Worm (Caenorhabditis elegans) whole organism, L4 larva: ENCODE data around the gene T28C6.8.
A peak's percentile ranks its signal among the peaks of the same experiment; 100 is the strongest.

Experiments
- F26F4.8 ChIP-seq: fragments of 200-800 bp; sonication (Bioruptor generic); conservative IDR thresholded peaks from 2 replicates; pipeline ENCODE4 v1.3.6; 2022; ENCODE audit warnings: missing genetic modification characterization, missing compliant biosample characterization
- F49E8.2 ChIP-seq: sonication (generic microtip); optimal IDR thresholded peaks from 2 replicates; lab custom pipeline; 2016; ENCODE audit warnings: missing compliant biosample characterization, mild to moderate bottlenecking, missing genetic modification characterization, borderline replicate concordance
- T26A8.4 ChIP-seq: fragments of 200-800 bp; sonication (Bioruptor generic); IDR thresholded peaks from 2 replicates; pipeline ENCODE4 v1.3.6; 2022; ENCODE audit warnings: missing genetic modification characterization, missing compliant biosample characterization
- Y105C5A.15 ChIP-seq: fragments of 200-800 bp; sonication (Bioruptor generic); IDR thresholded peaks from 2 replicates; pipeline ENCODE4 v1.3.6; 2022; ENCODE audit warnings: missing genetic modification characterization, missing compliant biosample characterization
- Y48G9A.11 ChIP-seq: fragments of 200-800 bp; sonication (Bioruptor generic); IDR thresholded peaks from 2 replicates; pipeline ENCODE4 v1.3.6; 2022; ENCODE audit warnings: missing genetic modification reagents, missing genetic modification characterization, missing compliant biosample characterization
- ZK337.2 ChIP-seq: fragments of 200-800 bp; sonication (Bioruptor generic); IDR thresholded peaks from 2 replicates; pipeline ENCODE4 v1.3.6; 2022; ENCODE audit warnings: missing genetic modification reagents, missing genetic modification characterization, missing compliant biosample characterization
- ZK546.5 ChIP-seq, 2 experiments: sonication (generic microtip); optimal IDR thresholded peaks; 2 replicates each; lab custom pipeline; 2017; ENCODE audit warnings: missing biosample characterization in 2 of 2, missing genetic modification characterization in 2 of 2
- ama-1 ChIP-seq: fragments of 150-350 bp; optimal IDR thresholded peaks from 2 replicates; lab custom pipeline; 2014; ENCODE audit warnings: inconsistent platforms, mixed read lengths
- ceh-32 ChIP-seq: sonication (generic microtip); optimal IDR thresholded peaks from 2 replicates; lab custom pipeline; 2016; ENCODE audit warnings: mild to moderate bottlenecking, missing genetic modification characterization, missing compliant biosample characterization; ENCODE audit not compliant: poor library complexity
- daf-19 ChIP-seq: fragments of 200-800 bp; sonication (Bioruptor generic); conservative IDR thresholded peaks from 2 replicates; pipeline ENCODE4 v1.3.6; 2022; ENCODE audit warnings: missing genetic modification characterization, missing compliant biosample characterization
- dmd-8 ChIP-seq: fragments of 200-800 bp; sonication (Bioruptor generic); IDR thresholded peaks from 2 replicates; pipeline ENCODE4 v1.3.6; 2022; ENCODE audit warnings: missing genetic modification characterization, missing compliant biosample characterization
- dmd-9 ChIP-seq: fragments of 200-800 bp; sonication (Bioruptor generic); IDR thresholded peaks from 2 replicates; pipeline ENCODE4 v1.3.6; 2022; ENCODE audit warnings: missing genetic modification reagents, missing genetic modification characterization, missing compliant biosample characterization
- dpl-1 ChIP-seq: fragments of 150-350 bp; optimal IDR thresholded peaks from 2 replicates; lab custom pipeline; 2014; ENCODE audit warnings: missing biosample characterization, missing genetic modification reagents, missing genetic modification characterization
- egl-27 ChIP-seq: sonication (generic microtip); optimal IDR thresholded peaks from 3 replicates; lab custom pipeline; 2017; ENCODE audit warnings: missing biosample characterization, missing genetic modification reagents, missing genetic modification characterization
- fkh-10 ChIP-seq: fragments of 150-350 bp; optimal IDR thresholded peaks from 2 replicates; lab custom pipeline; 2014; ENCODE audit warnings: missing biosample characterization, missing genetic modification reagents, missing genetic modification characterization
- hif-1 ChIP-seq, 2 experiments: sonication (generic microtip); optimal IDR thresholded peaks; 2 replicates each; lab custom pipeline; 2016 to 2017; ENCODE audit warnings: missing compliant biosample characterization in 2 of 2, missing genetic modification characterization in 2 of 2, missing genetic modification reagents in 2 of 2, missing genotype in 2 of 2, mild to moderate bottlenecking in 1 of 2
- hlh-11 ChIP-seq: fragments of 200-800 bp; sonication (Bioruptor generic); optimal IDR thresholded peaks from 2 replicates; lab custom pipeline; 2018; ENCODE audit warnings: mild to moderate bottlenecking, missing genetic modification characterization, missing compliant biosample characterization
- lin-15B ChIP-seq: fragments of 150-350 bp; sonication (generic microtip); optimal IDR thresholded peaks from 3 replicates; lab custom pipeline; 2014; ENCODE audit warnings: missing biosample characterization, missing genetic modification characterization
- lir-3 ChIP-seq: sonication (generic microtip); optimal IDR thresholded peaks from 2 replicates; lab custom pipeline; 2016; ENCODE audit warnings: mild to moderate bottlenecking, missing genetic modification characterization, missing compliant biosample characterization
- lsy-2 ChIP-seq, 2 experiments: fragments of 150-350 bp in 1 of 2; sonication (generic microtip) in 1 of 2; optimal IDR thresholded peaks; 2 replicates each; lab custom pipeline; 2014 to 2017; ENCODE audit warnings: missing biosample characterization in 2 of 2, missing genetic modification characterization in 2 of 2
- mdl-1 ChIP-seq, 2 experiments: fragments of 150-350 bp in 1 of 2; sonication (generic microtip) in 1 of 2; optimal IDR thresholded peaks; 2 replicates each; lab custom pipeline; 2014 to 2017; ENCODE audit warnings: missing biosample characterization in 2 of 2, missing genetic modification characterization in 2 of 2
- mep-1 ChIP-seq: fragments of 150-350 bp; sonication (generic microtip); optimal IDR thresholded peaks from 3 replicates; lab custom pipeline; 2014; ENCODE audit warnings: missing biosample characterization, missing genetic modification characterization
- mxl-2 ChIP-seq: fragments of 200-800 bp; sonication (Bioruptor generic); conservative IDR thresholded peaks from 2 replicates; pipeline ENCODE4 v1.3.6; 2022; ENCODE audit warnings: missing genetic modification reagents, missing genetic modification characterization, missing compliant biosample characterization
- mxl-3 ChIP-seq: fragments of 200-800 bp; sonication (Bioruptor generic); optimal IDR thresholded peaks from 2 replicates; lab custom pipeline; 2018; ENCODE audit warnings: mild to moderate bottlenecking, missing genetic modification characterization, missing compliant biosample characterization
- nhr-10 ChIP-seq: fragments of 150-350 bp; optimal IDR thresholded peaks from 2 replicates; lab custom pipeline; 2014; ENCODE audit warnings: missing biosample characterization, missing genetic modification characterization
- nhr-237 ChIP-seq: sonication (generic microtip); optimal IDR thresholded peaks from 2 replicates; lab custom pipeline; 2017; ENCODE audit warnings: missing biosample characterization, missing genetic modification characterization
- nhr-28 ChIP-seq: fragments of 150-350 bp; optimal IDR thresholded peaks from 2 replicates; lab custom pipeline; 2014; ENCODE audit warnings: missing biosample characterization, missing genetic modification characterization
- nhr-41 ChIP-seq: fragments of 200-800 bp; sonication (Bioruptor generic); IDR thresholded peaks from 2 replicates; pipeline ENCODE4 v1.3.6; 2022; ENCODE audit warnings: missing genetic modification reagents, missing genetic modification characterization, missing compliant biosample characterization
- nhr-42 ChIP-seq: fragments of 200-800 bp; sonication (Bioruptor generic); IDR thresholded peaks from 2 replicates; pipeline ENCODE4 v1.3.6; 2022; ENCODE audit warnings: missing genetic modification characterization, missing compliant biosample characterization
- rbr-2 ChIP-seq: sonication (generic microtip); optimal IDR thresholded peaks from 2 replicates; lab custom pipeline; 2016; ENCODE audit warnings: missing genotype, missing genetic modification characterization, missing compliant biosample characterization
- set-16 ChIP-seq: fragments of 200-800 bp; sonication (Bioruptor generic); IDR thresholded peaks from 2 replicates; pipeline ENCODE4 v1.3.6; 2022; ENCODE audit warnings: missing genetic modification reagents, missing genetic modification characterization, missing compliant biosample characterization
- spr-3 ChIP-seq: fragments of 200-800 bp; sonication (Bioruptor generic); optimal IDR thresholded peaks from 2 replicates; lab custom pipeline; 2018; ENCODE audit warnings: mild to moderate bottlenecking, missing genetic modification characterization, missing compliant biosample characterization
- unc-62 ChIP-seq, 3 experiments: fragments of 150-350 bp in 1 of 3; sonication (generic microtip); optimal IDR thresholded peaks in 2 of 3; peaks in 1 of 3; 1 replicate in 1 of 3; 2 replicates in 2 of 3; lab custom pipeline; 2014 to 2017; ENCODE audit warnings: missing biosample characterization in 3 of 3, missing genetic modification characterization in 3 of 3, missing genetic modification reagents in 3 of 3, missing genotype in 1 of 3
- zag-1 ChIP-seq: fragments of 150-350 bp; optimal IDR thresholded peaks from 2 replicates; lab custom pipeline; 2014; ENCODE audit warnings: missing biosample characterization, missing genetic modification characterization
- zfp-3 ChIP-seq: fragments of 200-800 bp; sonication (Bioruptor generic); conservative IDR thresholded peaks from 2 replicates; pipeline ENCODE4 v1.3.6; 2022; ENCODE audit warnings: missing genetic modification reagents, missing genetic modification characterization, missing compliant biosample characterization
- zip-11 ChIP-seq: fragments of 200-800 bp; sonication (Bioruptor generic); IDR thresholded peaks from 2 replicates; pipeline ENCODE4 v1.3.6; 2022; ENCODE audit warnings: missing genetic modification characterization, missing compliant biosample characterization
- ztf-7 ChIP-seq: fragments of 150-350 bp; optimal IDR thresholded peaks from 2 replicates; lab custom pipeline; 2014; ENCODE audit warnings: missing biosample characterization, missing genetic modification characterization

The T28C6.8 gene

DNA sequence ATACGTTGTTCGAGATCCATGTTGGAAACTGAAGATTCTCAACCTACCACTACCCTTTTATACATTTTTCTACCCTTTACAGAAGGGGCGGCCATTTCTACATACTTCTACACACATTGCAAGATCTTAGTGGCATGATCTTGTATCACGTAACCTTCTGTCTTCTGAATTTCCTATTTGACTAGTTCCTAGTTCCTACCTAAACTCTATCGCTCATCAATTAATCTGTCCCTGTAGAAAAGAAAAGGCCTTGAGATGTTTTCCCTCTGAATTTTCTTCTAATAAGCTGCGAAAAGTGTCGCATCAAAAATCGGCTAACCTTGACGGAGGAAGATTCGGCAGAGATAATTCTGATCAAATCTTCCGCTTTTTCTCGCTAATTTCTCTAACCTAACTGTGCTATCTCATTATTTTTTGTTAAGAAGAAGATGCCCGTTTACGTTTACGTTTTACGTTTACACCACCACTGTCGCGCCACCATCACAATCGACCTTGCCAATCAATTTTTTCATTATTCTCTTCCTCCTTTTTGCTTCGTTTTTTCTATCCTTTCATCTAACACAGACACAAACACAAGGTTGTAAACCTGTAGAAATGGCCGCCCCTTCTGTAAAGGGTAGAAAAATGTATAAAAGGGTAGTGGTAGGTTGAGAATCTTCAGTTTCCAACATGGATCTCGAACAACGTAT is 6.2 kb downstream of the T28C6.8 start, which contains the start of the genes col-117 and col-3:
col-117 (minus strand) TSS at position 51 of the 689 bp plus-strand sequence.
col-3 (plus strand) TSS at position 639 of the 689 bp plus-strand sequence.
- peak in 1 of 2 experiments; percentile 30 for TF ChIP-seq mdl-1 (tag; optimal IDR thresholded peaks at IDR 0.05; lab: Kevin White, UChicago)
- no peak for TF ChIP-seq fkh-10 (GFP tag; lab: Kevin White, UChicago)
- peak; percentile 17 for TF ChIP-seq hlh-11 (tag; lab: Kevin White, UChicago)
- no peak for TF ChIP-seq egl-27 (tag; lab: Kevin White, UChicago)
- peak; percentile 51 for TF ChIP-seq mxl-3
- TF ChIP-seq nhr-28 (tag; lab: Kevin White, UChicago): peak; percentile 36
- TF ChIP-seq lsy-2 (tag; optimal IDR thresholded peaks at IDR 0.05; lab: Kevin White, UChicago): peak in 1 of 2 experiments; percentile 10
- peak in 1 of 2 experiments; percentile 2 for TF ChIP-seq unc-62 (GFP tag; optimal IDR thresholded peaks at IDR 0.05 in 1 of 2; lab: Kevin White, UChicago)
- TF ChIP-seq unc-62 (tag; optimal IDR thresholded peaks at IDR 0.05; lab: Kevin White, UChicago): no peak

DNA sequence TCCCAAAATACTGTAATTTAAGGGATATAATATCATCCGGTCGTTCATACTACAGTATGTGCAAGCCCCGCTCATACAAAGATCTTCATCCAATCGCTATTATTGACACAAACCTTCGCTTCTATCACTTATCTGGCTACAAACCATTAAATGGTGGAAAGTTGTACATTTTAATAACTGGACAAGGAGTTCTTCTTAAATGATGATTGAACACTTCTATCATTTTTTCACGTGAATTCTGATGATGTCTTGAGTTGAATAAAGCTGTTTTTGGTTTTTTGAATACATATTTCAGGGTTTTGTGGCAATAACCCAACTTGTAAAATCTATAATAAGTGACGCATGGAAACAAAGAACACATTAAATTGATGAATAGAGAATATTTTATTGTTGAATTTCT is 7.9 kb downstream of the T28C6.8 start:
- TF ChIP-seq spr-3 (GFP tag; lab: Kevin White, UChicago) (no peak), mep-1 (peak; percentile 7), lir-3 (no peak), Y105C5A.15 (0 out of 2 replicates have a peak, but pooled peaks have one; percentile 31), Y48G9A.11 (no peak), F49E8.2 (tag; lab: Kevin White, UChicago) (no peak), zfp-3 (GFP tag; lab: Robert Waterston, UW) (no peak), unc-62 (GFP tag; optimal IDR thresholded peaks at IDR 0.05 in 1 of 2; lab: Kevin White, UChicago) (no peak), unc-62 (tag; optimal IDR thresholded peaks at IDR 0.05; lab: Kevin White, UChicago) (no peak), ceh-32 (no peak), mdl-1 (tag; optimal IDR thresholded peaks at IDR 0.05; lab: Kevin White, UChicago) (no peak), lin-15B (no peak), nhr-10 (tag; lab: Kevin White, UChicago) (peak; percentile 53), mxl-2 (GFP tag; lab: Robert Waterston, UW) (no peak), hlh-11 (tag; lab: Kevin White, UChicago) (no peak), dmd-8 (GFP tag; lab: Robert Waterston, UW) (no peak), nhr-42 (GFP tag; lab: Robert Waterston, UW) (no peak), daf-19 (no peak), ZK546.5 (tag; optimal IDR thresholded peaks at IDR 0.05; lab: Kevin White, UChicago) (no peak), dpl-1 (GFP tag; lab: Kevin White, UChicago) (no peak), nhr-28 (tag; lab: Kevin White, UChicago) (peak; percentile 12), dmd-9 (GFP tag; lab: Robert Waterston, UW) (no peak), ama-1 (peak; percentile 43), ztf-7 (no peak), T26A8.4 (peak; percentile 88), nhr-237 (tag; lab: Kevin White, UChicago) (peak; percentile 40), hif-1 (tag; optimal IDR thresholded peaks at IDR 0.05; lab: Kevin White, UChicago) (no peak)

DNA sequence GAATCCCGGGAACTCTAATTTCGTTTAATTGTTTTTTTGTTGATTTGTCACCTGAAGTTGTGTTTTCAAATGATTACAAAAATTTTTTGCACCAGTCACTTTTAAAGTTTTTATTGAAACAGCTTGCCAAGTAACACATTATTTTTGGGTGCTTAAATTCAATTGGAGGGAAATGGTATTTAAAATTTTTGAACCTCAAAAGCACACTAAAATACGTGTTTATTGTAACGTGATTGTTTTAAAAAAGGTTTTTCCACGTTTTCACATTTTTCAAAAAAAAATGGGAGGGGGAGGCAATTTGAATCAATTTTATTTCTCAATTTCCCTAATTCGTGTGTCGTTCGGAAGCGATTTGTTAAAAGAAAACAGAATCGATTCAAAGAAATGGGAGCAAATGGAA is 9.4 kb downstream of the T28C6.8 start, which contains the start of gene T28C6.5:
T28C6.5 (plus strand) TSS at position 301 of the 400 bp plus-strand sequence.
- TF ChIP-seq rbr-2 (no peak), F26F4.8 (GFP tag; lab: Robert Waterston, UW) (no peak)

DNA sequence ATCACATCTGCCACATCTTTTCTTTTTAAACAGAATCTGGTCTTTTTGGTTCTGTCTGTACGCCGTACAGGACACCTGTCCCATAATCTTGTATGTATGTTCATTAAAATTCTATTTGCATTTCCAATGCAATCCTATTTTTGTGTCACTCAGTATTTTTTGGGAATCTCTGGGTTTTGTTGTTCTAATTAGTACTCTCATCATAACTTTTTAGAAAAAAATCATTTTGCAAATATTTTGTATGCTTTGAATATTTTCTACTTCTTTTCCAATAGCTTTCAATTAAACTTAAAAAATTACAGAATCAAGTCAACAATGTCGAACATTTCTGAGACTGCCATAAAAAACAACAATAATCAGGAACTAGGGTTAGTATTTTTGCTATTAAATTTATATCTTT is 10.5 kb downstream of the T28C6.8 start, which contains the start of gene T28C6.3:
T28C6.3 (plus strand) TSS at position 301 of the 400 bp plus-strand sequence.
- no peak for TF ChIP-seq zip-11 (GFP tag; lab: Robert Waterston, UW)
- TF ChIP-seq nhr-41 (GFP tag; lab: Robert Waterston, UW): no peak
- no peak for TF ChIP-seq set-16 (GFP tag; lab: Robert Waterston, UW)
- no peak for TF ChIP-seq ZK337.2
- no peak for TF ChIP-seq lir-3
- TF ChIP-seq zag-1 (tag; lab: Kevin White, UChicago): no peak
